Worm (Caenorhabditis elegans) whole organism, late embryonic: Measurements from ENCODE around the gene K01D12.1.

ENCODE experiments used
- K02D7.2 ChIP-seq: sonication (generic microtip); optimal IDR thresholded peaks from 2 replicates; lab custom pipeline; 2017; ENCODE audit warnings: mild to moderate bottlenecking, missing genetic modification characterization, missing compliant biosample characterization
- ets-4 ChIP-seq: sonication (generic microtip); optimal IDR thresholded peaks from 2 replicates; lab custom pipeline; 2016; ENCODE audit warnings: missing genetic modification characterization, missing compliant biosample characterization
- lin-11 ChIP-seq: fragments of 200-800 bp; sonication (Bioruptor generic); optimal IDR thresholded peaks from 2 replicates; lab custom pipeline; 2018; ENCODE audit warnings: mild to moderate bottlenecking, missing genetic modification characterization, missing compliant biosample characterization
- nfya-1 ChIP-seq: sonication (generic microtip); optimal IDR thresholded peaks from 2 replicates; lab custom pipeline; 2017; ENCODE audit warnings: missing genetic modification characterization, mild to moderate bottlenecking, missing compliant biosample characterization, antibody characterized with exemption, moderate library complexity
- pag-3 ChIP-seq: sonication (generic microtip); optimal IDR thresholded peaks from 2 replicates; lab custom pipeline; 2016; ENCODE audit warnings: missing compliant biosample characterization, missing genetic modification characterization, borderline replicate concordance
- pqm-1 ChIP-seq: sonication (generic microtip); optimal IDR thresholded peaks from 2 replicates; lab custom pipeline; 2016; ENCODE audit warnings: missing genetic modification characterization, missing compliant biosample characterization
- tbx-2 ChIP-seq: sonication (generic microtip); optimal IDR thresholded peaks from 2 replicates; lab custom pipeline; 2016; ENCODE audit warnings: missing genetic modification characterization, missing compliant biosample characterization

ce11 chrV:12351842-12352241, 25.5 kb upstream of the K01D12.1 start:
- TF ChIP-seq pqm-1 (tag; lab: Kevin White, UChicago): no peak
- TF ChIP-seq nfya-1 (tag; lab: Kevin White, UChicago): no peak
- no peak for TF ChIP-seq K02D7.2 (tag; lab: Kevin White, UChicago)
- TF ChIP-seq tbx-2 (tag; lab: Kevin White, UChicago): no peak
- no peak for TF ChIP-seq lin-11 (tag; lab: Kevin White, UChicago)
- no peak for TF ChIP-seq pag-3 (tag; lab: Kevin White, UChicago)
- TF ChIP-seq ets-4 (tag; lab: Kevin White, UChicago): no peak
